Fruit fly (Drosophila melanogaster) whole organism, embryonic: ENCODE results near the gene RpL34b.

Source experiments
- Aef1 ChIP-seq: fragments of 200-800 bp; sonication (Bioruptor generic); IDR thresholded peaks from 3 replicates; pipeline ENCODE4 v1.3.6; 2022; ENCODE audit warnings: missing biosample characterization, missing genetic modification characterization
- Awh ChIP-seq: fragments of 200-800 bp; sonication (Bioruptor generic); IDR thresholded peaks from 2 replicates; pipeline ENCODE4, ENCODE4 v1.3.6; 2022; ENCODE audit warnings: missing biosample characterization, missing genetic modification characterization
- B-H2 ChIP-seq: fragments of 200-800 bp; sonication (Bioruptor generic); optimal IDR thresholded peaks from 2 replicates; lab custom pipeline; 2018; ENCODE audit warnings: missing biosample characterization, mild to moderate bottlenecking, missing genetic modification characterization
- CG12391 ChIP-seq: fragments of 200-800 bp; sonication (Bioruptor generic); optimal IDR thresholded peaks from 3 replicates; lab custom pipeline; 2018; ENCODE audit warnings: missing biosample characterization, mild to moderate bottlenecking, missing genetic modification characterization, moderate library complexity
- CG13775 ChIP-seq: fragments of 200-800 bp; sonication (Bioruptor generic); optimal IDR thresholded peaks from 3 replicates; lab custom pipeline; 2017; ENCODE audit warnings: missing biosample characterization, mild to moderate bottlenecking, missing genetic modification characterization
- CG13894 ChIP-seq: fragments of 200-800 bp; sonication (Bioruptor generic); optimal IDR thresholded peaks from 3 replicates; lab custom pipeline; 2018; ENCODE audit warnings: missing biosample characterization, mild to moderate bottlenecking, missing genetic modification characterization, moderate library complexity
- CG14050 ChIP-seq: fragments of 200-800 bp; sonication (Bioruptor generic); IDR thresholded peaks from 3 replicates; pipeline ENCODE4 v1.3.6; 2022; ENCODE audit warnings: missing biosample characterization, missing genetic modification characterization
- CG1647 ChIP-seq: fragments of 200-800 bp; sonication (Bioruptor generic); optimal IDR thresholded peaks from 3 replicates; lab custom pipeline; 2016; ENCODE audit warnings: missing biosample characterization, missing genetic modification characterization
- CG17829 ChIP-seq: fragments of 200-800 bp; optimal IDR thresholded peaks from 2 replicates; lab custom pipeline; 2019; ENCODE audit warnings: missing biosample characterization, mild to moderate bottlenecking, missing genetic modification characterization, moderate library complexity
- CG17912 ChIP-seq: fragments of 200-800 bp; sonication (Bioruptor generic); optimal IDR thresholded peaks from 2 replicates; lab custom pipeline; 2018; ENCODE audit warnings: missing biosample characterization, mild to moderate bottlenecking, missing genetic modification characterization
- CG2120 ChIP-seq: fragments of 200-800 bp; sonication (Bioruptor generic); optimal IDR thresholded peaks from 3 replicates; lab custom pipeline; 2016; ENCODE audit warnings: missing biosample characterization, missing genetic modification characterization
- CG2712 ChIP-seq: fragments of 200-800 bp; optimal IDR thresholded peaks from 3 replicates; lab custom pipeline; 2019; ENCODE audit warnings: missing biosample characterization, mild to moderate bottlenecking, missing genetic modification characterization, moderate library complexity
- CG6813 ChIP-seq: fragments of 200-800 bp; sonication (Bioruptor generic); optimal IDR thresholded peaks from 2 replicates; lab custom pipeline; 2017; ENCODE audit warnings: missing biosample characterization, missing genetic modification characterization, mild to moderate bottlenecking, moderate library complexity, missing genetic modification reagents
- CG7839 ChIP-seq: fragments of 200-800 bp; sonication (Bioruptor generic); optimal IDR thresholded peaks from 3 replicates; lab custom pipeline; 2018; ENCODE audit warnings: missing biosample characterization, mild to moderate bottlenecking, missing genetic modification characterization, moderate library complexity
- CG7928 ChIP-seq: fragments of 200-800 bp; sonication (Bioruptor generic); optimal IDR thresholded peaks from 2 replicates; lab custom pipeline; 2017; ENCODE audit warnings: missing biosample characterization, mild to moderate bottlenecking, missing genetic modification characterization
- CG7987 ChIP-seq: fragments of 200-800 bp; sonication (Bioruptor generic); optimal IDR thresholded peaks from 2 replicates; lab custom pipeline; 2018; ENCODE audit warnings: missing biosample characterization, mild to moderate bottlenecking, missing genetic modification characterization, moderate library complexity
- CG8388 ChIP-seq: fragments of 200-800 bp; sonication (Bioruptor generic); optimal IDR thresholded peaks from 2 replicates; lab custom pipeline; 2019; ENCODE audit warnings: missing biosample characterization, mild to moderate bottlenecking, missing genetic modification characterization, moderate library complexity
- CG8924 ChIP-seq: fragments of 200-800 bp; optimal IDR thresholded peaks from 3 replicates; lab custom pipeline; 2019; ENCODE audit warnings: missing biosample characterization, mild to moderate bottlenecking, missing genetic modification characterization, moderate library complexity
- CG9727 ChIP-seq: fragments of 200-800 bp; sonication (Bioruptor generic); optimal IDR thresholded peaks from 3 replicates; lab custom pipeline; 2017; ENCODE audit warnings: missing biosample characterization, mild to moderate bottlenecking, missing genetic modification characterization
- CTCF ChIP-seq: fragments of 200-800 bp; sonication (Bioruptor generic); optimal IDR thresholded peaks from 2 replicates; lab custom pipeline; 2017; ENCODE audit warnings: missing biosample characterization, mild to moderate bottlenecking, missing genetic modification characterization, moderate library complexity
- Chrac-16 ChIP-seq: fragments of 200-800 bp; sonication (Bioruptor generic); optimal IDR thresholded peaks from 3 replicates; lab custom pipeline; 2016; ENCODE audit warnings: missing biosample characterization, missing genetic modification characterization
- Dbx ChIP-seq: fragments of 200-800 bp; sonication (Bioruptor generic); IDR thresholded peaks from 3 replicates; pipeline ENCODE4 v1.3.6; 2022; ENCODE audit warnings: missing biosample characterization, missing genetic modification characterization
- Dip2 ChIP-seq: fragments of 200-800 bp; sonication (Bioruptor generic); IDR thresholded peaks from 2 replicates; pipeline ENCODE4 v1.3.6; 2022; ENCODE audit warnings: missing biosample characterization, missing genetic modification characterization
- Doc3 ChIP-seq: fragments of 200-800 bp; sonication (Bioruptor generic); IDR thresholded peaks from 3 replicates; pipeline ENCODE4 v1.3.6; 2022; ENCODE audit warnings: missing biosample characterization, missing genetic modification characterization; ENCODE audit not compliant: partially characterized antibody
- Eip74EF ChIP-seq, 2 experiments: fragments of 200-800 bp in 1 of 2; fragments of >200 bp in 1 of 2; sonication (Bioruptor generic) in 1 of 2; optimal IDR thresholded peaks; 2 replicates each; lab custom pipeline; 2017 to 2019; ENCODE audit warnings: missing biosample characterization in 2 of 2, missing genetic modification characterization in 2 of 2, mild to moderate bottlenecking in 1 of 2, moderate library complexity in 1 of 2
- Fer2 ChIP-seq: fragments of 200-800 bp; sonication (Bioruptor generic); optimal IDR thresholded peaks from 2 replicates; lab custom pipeline; 2018; ENCODE audit warnings: missing biosample characterization, mild to moderate bottlenecking, missing genetic modification characterization, moderate library complexity
- H2.0 ChIP-seq: fragments of 200-800 bp; sonication (Bioruptor generic); IDR thresholded peaks from 2 replicates; pipeline ENCODE4 v1.3.6; 2022; ENCODE audit warnings: missing biosample characterization, missing genetic modification characterization
- NC2β ChIP-seq: fragments of 200-800 bp; sonication (Bioruptor generic); optimal IDR thresholded peaks from 2 replicates; lab custom pipeline; 2016; ENCODE audit warnings: missing biosample characterization, missing genetic modification characterization
- Nf-YA ChIP-seq: fragments of 200-800 bp; sonication (Bioruptor generic); IDR thresholded peaks from 2 replicates; pipeline ENCODE4 v1.3.6; 2022; ENCODE audit warnings: missing biosample characterization, missing genetic modification characterization
- NfI ChIP-seq: fragments of 200-800 bp; sonication (Bioruptor generic); optimal IDR thresholded peaks from 3 replicates; lab custom pipeline; 2018; ENCODE audit warnings: missing biosample characterization, mild to moderate bottlenecking, missing genetic modification characterization, moderate library complexity
- Optix ChIP-seq: fragments of 200-800 bp; sonication (Bioruptor generic); IDR thresholded peaks from 3 replicates; pipeline ENCODE4 v1.3.6; 2022; ENCODE audit warnings: missing biosample characterization, missing genetic modification characterization
- Spps ChIP-seq: fragments of 200-800 bp; sonication (Bioruptor generic); optimal IDR thresholded peaks from 2 replicates; lab custom pipeline; 2018; ENCODE audit warnings: missing biosample characterization, mild to moderate bottlenecking, missing genetic modification characterization
- YL-1 ChIP-seq: fragments of 200-800 bp; sonication (Bioruptor generic); optimal IDR thresholded peaks from 3 replicates; lab custom pipeline; 2017; ENCODE audit warnings: missing biosample characterization, mild to moderate bottlenecking, missing genetic modification characterization
- ab ChIP-seq: fragments of 200-800 bp; sonication (Bioruptor generic); optimal IDR thresholded peaks from 2 replicates; lab custom pipeline; 2016; ENCODE audit warnings: missing biosample characterization, missing genetic modification characterization
- br ChIP-seq: fragments of >200 bp; optimal IDR thresholded peaks from 2 replicates; lab custom pipeline; 2017
- dan ChIP-seq: fragments of 200-800 bp; sonication (Bioruptor generic); IDR thresholded peaks from 2 replicates; pipeline ENCODE4 v1.3.6; 2022; ENCODE audit warnings: missing biosample characterization, missing genetic modification characterization
- hbn ChIP-seq: fragments of 200-800 bp; sonication (Bioruptor generic); IDR thresholded peaks from 2 replicates; pipeline ENCODE4 v1.3.6; 2022; ENCODE audit warnings: missing biosample characterization, missing genetic modification characterization; ENCODE audit not compliant: partially characterized antibody
- kni ChIP-seq: fragments of 200-800 bp; sonication (Bioruptor generic); optimal IDR thresholded peaks from 3 replicates; lab custom pipeline; 2017; ENCODE audit warnings: mild to moderate bottlenecking, missing biosample characterization, missing genetic modification reagents, missing genetic modification characterization
- lilli ChIP-seq: fragments of 200-800 bp; sonication (Bioruptor generic); optimal IDR thresholded peaks from 3 replicates; lab custom pipeline; 2016; ENCODE audit warnings: missing biosample characterization, missing genetic modification characterization
- pros ChIP-seq: fragments of 200-800 bp; sonication (Bioruptor generic); optimal IDR thresholded peaks from 3 replicates; lab custom pipeline; 2019; ENCODE audit warnings: missing biosample characterization, mild to moderate bottlenecking, missing genetic modification characterization, moderate library complexity
- scrt ChIP-seq: fragments of 200-800 bp; sonication (Bioruptor generic); optimal IDR thresholded peaks from 2 replicates; lab custom pipeline; 2018; ENCODE audit warnings: missing biosample characterization, mild to moderate bottlenecking, missing genetic modification characterization, moderate library complexity
- sima ChIP-seq: fragments of 200-800 bp; sonication (Bioruptor generic); optimal IDR thresholded peaks from 2 replicates; lab custom pipeline; 2016; ENCODE audit warnings: missing biosample characterization, missing genetic modification characterization
- slou ChIP-seq: fragments of 200-800 bp; sonication (Bioruptor generic); optimal IDR thresholded peaks from 3 replicates; lab custom pipeline; 2016; ENCODE audit warnings: missing biosample characterization, missing genetic modification characterization
- sna ChIP-seq: fragments of 200-800 bp; sonication (Bioruptor generic); IDR thresholded peaks from 2 replicates; pipeline ENCODE4 v1.3.6; 2022; ENCODE audit warnings: missing biosample characterization, missing genetic modification characterization; ENCODE audit not compliant: partially characterized antibody
- twi ChIP-seq: fragments of 200-800 bp; optimal IDR thresholded peaks from 2 replicates; lab custom pipeline; 2019; ENCODE audit warnings: missing biosample characterization, mild to moderate bottlenecking, missing genetic modification characterization, moderate library complexity
- unc-4 ChIP-seq: fragments of 200-800 bp; sonication (Bioruptor generic); IDR thresholded peaks from 2 replicates; pipeline ENCODE4 v1.3.6; 2022; ENCODE audit warnings: missing biosample characterization, missing genetic modification characterization; ENCODE audit not compliant: partially characterized antibody
- zf30C ChIP-seq: fragments of 200-800 bp; sonication (Bioruptor generic); optimal IDR thresholded peaks from 3 replicates; lab custom pipeline; 2018; ENCODE audit warnings: missing biosample characterization, mild to moderate bottlenecking, missing genetic modification characterization
- zfh1 ChIP-seq: fragments of 200-800 bp; sonication (Bioruptor generic); IDR thresholded peaks from 3 replicates; pipeline ENCODE4 v1.3.6; 2022; ENCODE audit warnings: missing biosample characterization, missing genetic modification characterization
- zfh2 ChIP-seq: fragments of 200-800 bp; sonication (Bioruptor generic); optimal IDR thresholded peaks from 2 replicates; lab custom pipeline; 2016; ENCODE audit warnings: missing biosample characterization, missing genetic modification characterization

Gene RpL34b

dm6 chr3R:9434543-9435407, 33.7 kb upstream of the RpL34b start (continued):
- TF ChIP-seq dan (GFP tag; lab: Robert Waterston, UW) = no peak
- peak; percentile 6 for TF ChIP-seq CG7987 (GFP tag; lab: Kevin White, UChicago)
- TF ChIP-seq NfI (GFP tag; lab: Kevin White, UChicago) = peak; percentile 84
- TF ChIP-seq unc-4 (GFP tag; lab: Robert Waterston, UW) = no peak
- peak; percentile 91 for TF ChIP-seq CG12391 (tag; lab: Kevin White, UChicago)
- peak; percentile 16 for TF ChIP-seq CG7928
- peak; percentile 36 for TF ChIP-seq zf30C (GFP tag; lab: Kevin White, UChicago)
- peak; percentile 91 for TF ChIP-seq H2.0 (GFP tag; lab: Robert Waterston, UW)
- no peak for TF ChIP-seq Doc3
- TF ChIP-seq Eip74EF (GFP tag; optimal IDR thresholded peaks at IDR 0.05; lab: Kevin White, UChicago) = peak in 1 of 2 experiments; percentile 78
- TF ChIP-seq zfh1 (GFP tag; lab: Robert Waterston, UW) = peak; percentile 84
- no peak for TF ChIP-seq sna (GFP tag; lab: Robert Waterston, UW)
- peak; percentile 53 for TF ChIP-seq CG6813
- peak; percentile 44 for TF ChIP-seq twi
- peak; percentile 86 for TF ChIP-seq lilli (GFP tag; lab: Kevin White, UChicago)
- peak; percentile 86 for TF ChIP-seq CG8388
- TF ChIP-seq Spps (tag; lab: Kevin White, UChicago) = peak; percentile 50
- TF ChIP-seq kni (GFP tag; lab: Kevin White, UChicago) = no peak
- TF ChIP-seq CG14050 (GFP tag; lab: Robert Waterston, UW) = peak; percentile 83
- peak; percentile 79 for TF ChIP-seq CG1647 (GFP tag; lab: Kevin White, UChicago)
- TF ChIP-seq Dbx = peak; percentile 90
- peak; percentile 49 for TF ChIP-seq zfh2 (GFP tag; lab: Kevin White, UChicago)
- peak; percentile 52 for TF ChIP-seq slou (GFP tag; lab: Kevin White, UChicago)
- peak; percentile 75 for TF ChIP-seq sima
- TF ChIP-seq CG2120 = peak; percentile 92
- no peak for TF ChIP-seq Dip2
- TF ChIP-seq Nf-YA = peak; percentile 81
- TF ChIP-seq Optix (GFP tag; lab: Robert Waterston, UW) = peak; percentile 58; the same call in 2 of the 3 replicates
- TF ChIP-seq YL-1 (GFP tag; lab: Kevin White, UChicago) = no peak
- TF ChIP-seq CG17912 (GFP tag; lab: Kevin White, UChicago) = peak; percentile 9
- peak; percentile 69 for TF ChIP-seq CG13894
- TF ChIP-seq CG2712 (tag; lab: Kevin White, UChicago) = peak; percentile 88
- TF ChIP-seq hbn (GFP tag; lab: Robert Waterston, UW) = no peak
- no peak for TF ChIP-seq br
- TF ChIP-seq CTCF (GFP tag; lab: Kevin White, UChicago) = peak; percentile 40
- peak; percentile 83 for TF ChIP-seq CG17829 (tag; lab: Kevin White, UChicago)
- TF ChIP-seq Fer2 (tag; lab: Kevin White, UChicago) = peak; percentile 80
- peak; percentile 71 for TF ChIP-seq Chrac-16 (GFP tag; lab: Kevin White, UChicago)
- TF ChIP-seq scrt = peak; percentile 81
- no peak for TF ChIP-seq B-H2 (GFP tag; lab: Kevin White, UChicago)
- TF ChIP-seq Aef1 (GFP tag; lab: Robert Waterston, UW) = peak; percentile 51
- no peak for TF ChIP-seq ab (GFP tag; lab: Kevin White, UChicago)
- TF ChIP-seq CG8924 (tag; lab: Kevin White, UChicago) = peak; percentile 91
- peak; percentile 76 for TF ChIP-seq CG13775 (GFP tag; lab: Kevin White, UChicago)
- peak; percentile 85 for TF ChIP-seq Awh
- peak; percentile 84 for TF ChIP-seq CG7839
- TF ChIP-seq CG9727 (GFP tag; lab: Kevin White, UChicago) = peak; percentile 84
- TF ChIP-seq NC2β = peak; percentile 62
- TF ChIP-seq pros = no peak
